Worm (Caenorhabditis elegans) whole organism, L4 larva: ENCODE measurements around the gene C07A4.2.

Experiments
- D1046.2 ChIP-seq: fragments of 200-800 bp; sonication (Bioruptor generic); IDR thresholded peaks from 2 replicates; pipeline ENCODE4 v1.3.6; 2022; ENCODE audit warnings: missing genetic modification characterization, missing compliant biosample characterization
- F10B5.3 ChIP-seq: sonication (generic microtip); optimal IDR thresholded peaks from 2 replicates; lab custom pipeline; 2016; ENCODE audit warnings: mild to moderate bottlenecking, missing genetic modification characterization, missing compliant biosample characterization
- F26F4.8 ChIP-seq: fragments of 200-800 bp; sonication (Bioruptor generic); conservative IDR thresholded peaks from 2 replicates; pipeline ENCODE4 v1.3.6; 2022; ENCODE audit warnings: missing genetic modification characterization, missing compliant biosample characterization
- F44E2.7 ChIP-seq: fragments of 200-800 bp; sonication (Bioruptor generic); IDR thresholded peaks from 2 replicates; pipeline ENCODE4 v2.1.2; 2022; ENCODE audit warnings: missing genetic modification characterization, missing compliant biosample characterization
- R02D3.7 ChIP-seq: fragments of 150-350 bp; sonication (generic microtip); optimal IDR thresholded peaks from 3 replicates; lab custom pipeline; 2014; ENCODE audit warnings: missing biosample characterization, missing genetic modification characterization
- T20F7.1 ChIP-seq: fragments of 200-800 bp; sonication (Bioruptor generic); optimal IDR thresholded peaks from 2 replicates; lab custom pipeline; 2018; ENCODE audit warnings: mild to moderate bottlenecking, missing genetic modification characterization, missing compliant biosample characterization
- Y105C5A.15 ChIP-seq: fragments of 200-800 bp; sonication (Bioruptor generic); IDR thresholded peaks from 2 replicates; pipeline ENCODE4 v1.3.6; 2022; ENCODE audit warnings: missing genetic modification characterization, missing compliant biosample characterization
- Y5F2A.4 ChIP-seq: fragments of 200-800 bp; sonication (Bioruptor generic); optimal IDR thresholded peaks from 2 replicates; lab custom pipeline; 2018; ENCODE audit warnings: mild to moderate bottlenecking, missing genetic modification characterization, missing compliant biosample characterization
- ZK337.2 ChIP-seq: fragments of 200-800 bp; sonication (Bioruptor generic); IDR thresholded peaks from 2 replicates; pipeline ENCODE4 v1.3.6; 2022; ENCODE audit warnings: missing genetic modification reagents, missing genetic modification characterization, missing compliant biosample characterization
- aha-1 ChIP-seq: fragments of 150-350 bp; peaks from one replicate; lab custom pipeline; 2014; ENCODE audit warnings: missing biosample characterization, missing genetic modification characterization
- ama-1 ChIP-seq: fragments of 150-350 bp; optimal IDR thresholded peaks from 2 replicates; lab custom pipeline; 2014; ENCODE audit warnings: inconsistent platforms, mixed read lengths
- ceh-20 ChIP-seq: fragments of 200-800 bp; sonication (Bioruptor generic); IDR thresholded peaks from 2 replicates; pipeline ENCODE4 v1.3.6; 2022; ENCODE audit warnings: missing genetic modification reagents, missing genetic modification characterization, missing compliant biosample characterization
- ceh-32 ChIP-seq: sonication (generic microtip); optimal IDR thresholded peaks from 2 replicates; lab custom pipeline; 2016; ENCODE audit warnings: mild to moderate bottlenecking, missing genetic modification characterization, missing compliant biosample characterization; ENCODE audit not compliant: poor library complexity
- ceh-62 ChIP-seq: sonication (generic microtip); optimal IDR thresholded peaks from 2 replicates; lab custom pipeline; 2017; ENCODE audit warnings: missing biosample characterization, missing genetic modification characterization
- ceh-82 ChIP-seq: sonication (generic microtip); optimal IDR thresholded peaks from 2 replicates; lab custom pipeline; 2017; ENCODE audit warnings: missing biosample characterization, missing genetic modification characterization
- ctbp-1 ChIP-seq: fragments of 200-800 bp; sonication (Bioruptor generic); IDR thresholded peaks from 2 replicates; pipeline ENCODE4 v1.3.6; 2022; ENCODE audit warnings: missing genetic modification reagents, missing genetic modification characterization, missing compliant biosample characterization
- daf-16 ChIP-seq, 3 experiments: sonication (generic microtip); optimal IDR thresholded peaks; 2 replicates each; lab custom pipeline; 2016 to 2017; ENCODE audit warnings: missing genetic modification characterization in 3 of 3, missing genetic modification reagents in 3 of 3, mild to moderate bottlenecking in 2 of 3, missing compliant biosample characterization in 2 of 3, missing biosample characterization in 1 of 3, moderate library complexity in 1 of 3
- daf-19 ChIP-seq: fragments of 200-800 bp; sonication (Bioruptor generic); conservative IDR thresholded peaks from 2 replicates; pipeline ENCODE4 v1.3.6; 2022; ENCODE audit warnings: missing genetic modification characterization, missing compliant biosample characterization
- dmd-8 ChIP-seq: fragments of 200-800 bp; sonication (Bioruptor generic); IDR thresholded peaks from 2 replicates; pipeline ENCODE4 v1.3.6; 2022; ENCODE audit warnings: missing genetic modification characterization, missing compliant biosample characterization
- dmd-9 ChIP-seq: fragments of 200-800 bp; sonication (Bioruptor generic); IDR thresholded peaks from 2 replicates; pipeline ENCODE4 v1.3.6; 2022; ENCODE audit warnings: missing genetic modification reagents, missing genetic modification characterization, missing compliant biosample characterization
- dpl-1 ChIP-seq: fragments of 150-350 bp; optimal IDR thresholded peaks from 2 replicates; lab custom pipeline; 2014; ENCODE audit warnings: missing biosample characterization, missing genetic modification reagents, missing genetic modification characterization
- egl-27 ChIP-seq: sonication (generic microtip); optimal IDR thresholded peaks from 3 replicates; lab custom pipeline; 2017; ENCODE audit warnings: missing biosample characterization, missing genetic modification reagents, missing genetic modification characterization
- fkh-10 ChIP-seq: fragments of 150-350 bp; optimal IDR thresholded peaks from 2 replicates; lab custom pipeline; 2014; ENCODE audit warnings: missing biosample characterization, missing genetic modification reagents, missing genetic modification characterization
- hif-1 ChIP-seq, 2 experiments: sonication (generic microtip); optimal IDR thresholded peaks; 2 replicates each; lab custom pipeline; 2016 to 2017; ENCODE audit warnings: missing compliant biosample characterization in 2 of 2, missing genetic modification characterization in 2 of 2, missing genetic modification reagents in 2 of 2, missing genotype in 2 of 2, mild to moderate bottlenecking in 1 of 2
- hlh-11 ChIP-seq: fragments of 200-800 bp; sonication (Bioruptor generic); optimal IDR thresholded peaks from 2 replicates; lab custom pipeline; 2018; ENCODE audit warnings: mild to moderate bottlenecking, missing genetic modification characterization, missing compliant biosample characterization
- hmg-1.1 ChIP-seq: fragments of 200-800 bp; sonication (Bioruptor generic); IDR thresholded peaks from 2 replicates; pipeline ENCODE4 v1.3.6; 2022; ENCODE audit warnings: missing genetic modification reagents, missing genetic modification characterization, missing compliant biosample characterization
- lin-15B ChIP-seq: fragments of 150-350 bp; sonication (generic microtip); optimal IDR thresholded peaks from 3 replicates; lab custom pipeline; 2014; ENCODE audit warnings: missing biosample characterization, missing genetic modification characterization
- lsy-2 ChIP-seq, 2 experiments: fragments of 150-350 bp in 1 of 2; sonication (generic microtip) in 1 of 2; optimal IDR thresholded peaks; 2 replicates each; lab custom pipeline; 2014 to 2017; ENCODE audit warnings: missing biosample characterization in 2 of 2, missing genetic modification characterization in 2 of 2
- madf-9 ChIP-seq: fragments of 200-800 bp; sonication (Bioruptor generic); conservative IDR thresholded peaks from 2 replicates; pipeline ENCODE4 v1.3.6; 2022; ENCODE audit warnings: missing genetic modification reagents, missing genetic modification characterization, missing compliant biosample characterization
- mep-1 ChIP-seq: fragments of 150-350 bp; sonication (generic microtip); optimal IDR thresholded peaks from 3 replicates; lab custom pipeline; 2014; ENCODE audit warnings: missing biosample characterization, missing genetic modification characterization
- nhr-111 ChIP-seq: fragments of 200-800 bp; sonication (Bioruptor generic); optimal IDR thresholded peaks from 2 replicates; lab custom pipeline; 2018; ENCODE audit warnings: mild to moderate bottlenecking, missing genetic modification characterization, missing compliant biosample characterization
- nhr-25 ChIP-seq: sonication (generic microtip); optimal IDR thresholded peaks from 2 replicates; lab custom pipeline; 2017; ENCODE audit warnings: missing genetic modification characterization, mild to moderate bottlenecking, missing compliant biosample characterization, antibody characterized with exemption, moderate library complexity, borderline replicate concordance; ENCODE audit not compliant: insufficient read depth
- nhr-42 ChIP-seq: fragments of 200-800 bp; sonication (Bioruptor generic); IDR thresholded peaks from 2 replicates; pipeline ENCODE4 v1.3.6; 2022; ENCODE audit warnings: missing genetic modification characterization, missing compliant biosample characterization
- nhr-48 ChIP-seq: sonication (generic microtip); optimal IDR thresholded peaks from 2 replicates; lab custom pipeline; 2016; ENCODE audit warnings: mild to moderate bottlenecking, missing genetic modification characterization, missing compliant biosample characterization
- pha-4 ChIP-seq, 2 experiments: fragments of 150-350 bp in 1 of 2; fragments of 200-800 bp in 1 of 2; sonication (Bioruptor generic) in 1 of 2; IDR thresholded peaks in 1 of 2; optimal IDR thresholded peaks in 1 of 2; 2 replicates each; pipeline versions ENCODE4 v1.3.6 to Lab custom; 2014 to 2022; ENCODE audit warnings: missing genetic modification characterization in 2 of 2, missing genetic modification reagents in 2 of 2, missing biosample characterization in 1 of 2, missing compliant biosample characterization in 1 of 2
- pqm-1 ChIP-seq: sonication (generic microtip); optimal IDR thresholded peaks from 2 replicates; lab custom pipeline; 2017; ENCODE audit warnings: missing biosample characterization, missing genetic modification characterization
- rbr-2 ChIP-seq: sonication (generic microtip); optimal IDR thresholded peaks from 2 replicates; lab custom pipeline; 2016; ENCODE audit warnings: missing genotype, missing genetic modification characterization, missing compliant biosample characterization
- saeg-2 ChIP-seq: fragments of 200-800 bp; sonication (Bioruptor generic); IDR thresholded peaks from 2 replicates; pipeline ENCODE4 v1.3.6; 2022; ENCODE audit warnings: missing genetic modification reagents, missing genetic modification characterization, missing compliant biosample characterization
- sdz-12 ChIP-seq: fragments of 200-800 bp; sonication (Bioruptor generic); optimal IDR thresholded peaks from 2 replicates; lab custom pipeline; 2018; ENCODE audit warnings: mild to moderate bottlenecking, missing genetic modification characterization, missing compliant biosample characterization
- skn-1 ChIP-seq: fragments of 150-350 bp; optimal IDR thresholded peaks from 2 replicates; lab custom pipeline; 2014; ENCODE audit warnings: missing biosample characterization, missing genetic modification characterization
- spr-3 ChIP-seq: fragments of 200-800 bp; sonication (Bioruptor generic); optimal IDR thresholded peaks from 2 replicates; lab custom pipeline; 2018; ENCODE audit warnings: mild to moderate bottlenecking, missing genetic modification characterization, missing compliant biosample characterization
- tag-97 ChIP-seq: fragments of 200-800 bp; sonication (Bioruptor generic); IDR thresholded peaks from 2 replicates; pipeline ENCODE4 v1.3.6; 2022; ENCODE audit warnings: missing genetic modification characterization, missing compliant biosample characterization
- tra-1 ChIP-seq: fragments of 200-800 bp; sonication (Bioruptor generic); IDR thresholded peaks from 2 replicates; pipeline ENCODE4 v1.3.6; 2022; ENCODE audit warnings: missing genetic modification reagents, missing genetic modification characterization, missing compliant biosample characterization
- unc-39 ChIP-seq: sonication (generic microtip); optimal IDR thresholded peaks from 2 replicates; lab custom pipeline; 2017; ENCODE audit warnings: missing biosample characterization, missing genetic modification characterization
- vab-7 ChIP-seq: fragments of 200-800 bp; sonication (Bioruptor generic); IDR thresholded peaks from 2 replicates; pipeline ENCODE4 v1.3.6; 2022; ENCODE audit warnings: missing genetic modification reagents, missing genetic modification characterization, missing compliant biosample characterization
- zfp-2 ChIP-seq: sonication (generic microtip); optimal IDR thresholded peaks from 2 replicates; lab custom pipeline; 2016; ENCODE audit warnings: mild to moderate bottlenecking, missing genetic modification characterization, missing compliant biosample characterization
- zfp-3 ChIP-seq: fragments of 200-800 bp; sonication (Bioruptor generic); conservative IDR thresholded peaks from 2 replicates; pipeline ENCODE4 v1.3.6; 2022; ENCODE audit warnings: missing genetic modification reagents, missing genetic modification characterization, missing compliant biosample characterization
- zip-11 ChIP-seq: fragments of 200-800 bp; sonication (Bioruptor generic); IDR thresholded peaks from 2 replicates; pipeline ENCODE4 v1.3.6; 2022; ENCODE audit warnings: missing genetic modification characterization, missing compliant biosample characterization
- ztf-7 ChIP-seq: fragments of 150-350 bp; optimal IDR thresholded peaks from 2 replicates; lab custom pipeline; 2014; ENCODE audit warnings: missing biosample characterization, missing genetic modification characterization

Gene C07A4.2

DNA sequence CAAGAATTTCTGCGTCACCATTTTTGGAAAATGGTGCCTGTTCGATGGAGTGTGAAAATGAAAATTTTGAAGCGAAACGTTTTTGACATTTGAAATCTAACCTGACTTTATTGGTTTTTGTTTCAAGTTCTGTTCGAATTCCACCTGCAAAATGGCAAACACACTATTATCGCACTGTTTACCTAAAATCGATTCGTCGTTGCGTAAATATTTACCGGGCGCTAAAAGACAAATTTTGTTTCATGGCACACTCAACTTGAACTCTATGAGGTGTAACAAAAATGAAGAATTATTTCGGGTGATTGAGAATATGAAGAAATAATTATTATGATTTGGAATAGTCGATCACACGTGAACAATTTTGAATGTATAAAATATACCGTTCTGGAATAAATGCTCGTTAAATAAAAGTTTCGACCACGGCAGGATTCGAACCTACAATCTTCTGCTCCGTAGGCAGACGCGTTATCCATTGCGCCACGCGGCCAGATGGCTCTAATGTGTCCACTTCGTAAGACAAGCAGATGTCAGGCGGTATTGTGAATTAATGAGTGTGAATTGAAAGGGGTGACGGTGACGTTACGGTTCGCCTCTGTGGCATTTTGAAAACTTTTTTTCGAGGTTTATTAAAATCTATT is 23.6 kb upstream of the C07A4.2 start (continued):
- TF ChIP-seq ceh-62 (no peak), D1046.2 (GFP tag; lab: Robert Waterston, UW) (no peak), F44E2.7 (GFP tag; lab: Robert Waterston, UW) (no peak), dmd-8 (GFP tag; lab: Robert Waterston, UW) (peak; percentile 59; the same call in 1 of the 2 replicates), saeg-2 (no peak), tra-1 (GFP tag; lab: Robert Waterston, UW) (peak; percentile 73), dpl-1 (GFP tag; lab: Kevin White, UChicago) (no peak), zfp-3 (GFP tag; lab: Robert Waterston, UW) (no peak), F26F4.8 (GFP tag; lab: Robert Waterston, UW) (0 out of 2 replicates have a peak, but pooled peaks have one; percentile 37), tag-97 (GFP tag; lab: Robert Waterston, UW) (no peak), ceh-32 (tag; lab: Kevin White, UChicago) (no peak), vab-7 (GFP tag; lab: Robert Waterston, UW) (peak; percentile 62; the same call in 1 of the 2 replicates), aha-1 (tag; lab: Kevin White, UChicago) (peak; percentile 96), daf-19 (GFP tag; lab: Robert Waterston, UW) (peak; percentile 36; the same call in 1 of the 2 replicates), Y105C5A.15 (GFP tag; lab: Robert Waterston, UW) (no peak), sdz-12 (no peak), fkh-10 (GFP tag; lab: Kevin White, UChicago) (no peak), ZK337.2 (GFP tag; lab: Robert Waterston, UW) (no peak), rbr-2 (no peak), spr-3 (GFP tag; lab: Kevin White, UChicago) (no peak), R02D3.7 (no peak), ceh-20 (GFP tag; lab: Robert Waterston, UW) (no peak), ama-1 (no peak), hif-1 (tag; optimal IDR thresholded peaks at IDR 0.05; lab: Kevin White, UChicago) (no peak), nhr-25 (tag; lab: Kevin White, UChicago) (no peak), egl-27 (no peak), ctbp-1 (GFP tag; lab: Robert Waterston, UW) (peak; percentile 47; the same call in 1 of the 2 replicates), nhr-42 (no peak), F10B5.3 (tag; lab: Kevin White, UChicago) (no peak), mep-1 (tag; lab: Kevin White, UChicago) (peak; percentile 50), zfp-2 (tag; lab: Kevin White, UChicago) (no peak), ceh-82 (tag; lab: Kevin White, UChicago) (no peak), daf-16 (GFP tag; optimal IDR thresholded peaks at IDR 0.05; lab: Kevin White, UChicago) (peak; percentile 38 to 71), daf-16 (tag; optimal IDR thresholded peaks at IDR 0.05; lab: Kevin White, UChicago) (peak; percentile 95), pha-4 (GFP tag; IDR thresholded peaks at IDR 0.05; lab: Robert Waterston, UW) (peak; percentile 73), pha-4 (tag; optimal IDR thresholded peaks at IDR 0.05; lab: Kevin White, UChicago) (peak; percentile 63), Y5F2A.4 (GFP tag; lab: Kevin White, UChicago) (peak; percentile 5), zip-11 (no peak), hmg-1.1 (GFP tag; lab: Robert Waterston, UW) (no peak), lsy-2 (tag; optimal IDR thresholded peaks at IDR 0.05; lab: Kevin White, UChicago) (peak in 1 of 2 experiments; percentile 39), skn-1 (tag; lab: Kevin White, UChicago) (no peak), nhr-111 (no peak), dmd-9 (no peak), pqm-1 (tag; lab: Kevin White, UChicago) (no peak), T20F7.1 (GFP tag; lab: Kevin White, UChicago) (no peak), hlh-11 (tag; lab: Kevin White, UChicago) (no peak), unc-39 (no peak), nhr-48 (peak; percentile 59), lin-15B (no peak), madf-9 (GFP tag; lab: Robert Waterston, UW) (0 out of 2 replicates have a peak, but pooled peaks have one; percentile 6), ztf-7 (tag; lab: Kevin White, UChicago) (no peak)
